Worm (Caenorhabditis elegans) whole organism, mixed stage, embryonic: ENCODE data around the gene bpl-1.

Experiments used
- ceh-43 ChIP-seq: fragments of 200-800 bp; sonication (Bioruptor generic); optimal IDR thresholded peaks from 2 replicates; lab custom pipeline; 2018; ENCODE audit warnings: mild to moderate bottlenecking, missing genetic modification characterization, moderate library complexity, missing compliant biosample characterization
- lsy-2 ChIP-seq: fragments of 150-350 bp; optimal IDR thresholded peaks from 2 replicates; lab custom pipeline; 2014; ENCODE audit warnings: missing biosample characterization, missing genetic modification characterization
- mab-5 ChIP-seq: fragments of 150-350 bp; optimal IDR thresholded peaks from 2 replicates; lab custom pipeline; 2014; ENCODE audit warnings: missing biosample characterization, missing genetic modification characterization
- nhr-12 ChIP-seq: fragments of 150-350 bp; optimal IDR thresholded peaks from 2 replicates; lab custom pipeline; 2014; ENCODE audit warnings: missing biosample characterization, missing genetic modification characterization
- nhr-76 ChIP-seq: sonication (generic microtip); optimal IDR thresholded peaks from 2 replicates; lab custom pipeline; 2017; ENCODE audit warnings: missing biosample characterization, missing genetic modification characterization
- pha-4 ChIP-seq: fragments of 150-350 bp; optimal IDR thresholded peaks from 2 replicates; lab custom pipeline; 2018; ENCODE audit warnings: missing biosample characterization, missing genetic modification reagents, missing genetic modification characterization
- sptf-1 ChIP-seq: sonication (generic microtip); optimal IDR thresholded peaks from 2 replicates; lab custom pipeline; 2017; ENCODE audit warnings: mild to moderate bottlenecking, missing genetic modification characterization, moderate library complexity, missing compliant biosample characterization
- ztf-11 ChIP-seq: fragments of 150-350 bp; optimal IDR thresholded peaks from 2 replicates; lab custom pipeline; 2014; ENCODE audit warnings: missing biosample characterization, missing genetic modification characterization

DNA sequence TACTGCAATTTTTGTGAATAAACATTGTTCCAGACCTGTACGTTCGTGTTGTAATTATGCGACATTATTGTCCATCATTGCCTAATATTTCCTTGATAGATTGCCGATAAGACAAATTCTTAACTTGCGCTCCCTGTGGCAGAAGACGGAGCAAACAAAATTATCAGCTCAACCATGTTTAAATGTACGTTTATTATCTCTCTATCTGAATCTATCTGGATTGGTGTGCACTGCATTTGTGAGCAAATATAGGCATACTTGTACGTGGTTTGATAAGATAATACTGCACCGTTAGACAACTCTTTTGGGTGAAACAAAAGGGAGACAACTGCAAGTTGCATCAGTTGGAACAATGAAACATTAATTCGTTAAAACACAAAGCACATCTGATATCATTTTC is 53.3 kb downstream of the bpl-1 start:
- TF ChIP-seq ztf-11 (tag; lab: Kevin White, UChicago) (no peak), ceh-43 (GFP tag; lab: Kevin White, UChicago) (no peak), lsy-2 (tag; lab: Kevin White, UChicago) (no peak), sptf-1 (tag; lab: Kevin White, UChicago) (no peak), nhr-12 (tag; lab: Kevin White, UChicago) (no peak), mab-5 (tag; lab: Kevin White, UChicago) (no peak), nhr-76 (tag; lab: Kevin White, UChicago) (no peak), pha-4 (no peak)
